Worm (Caenorhabditis elegans) whole organism, L4 larva: ENCODE data around the gene cnd-1.

Experiments used
- D1046.2 ChIP-seq: fragments of 200-800 bp; sonication (Bioruptor generic); IDR thresholded peaks from 2 replicates; pipeline ENCODE4 v1.3.6; 2022; ENCODE audit warnings: missing genetic modification characterization, missing compliant biosample characterization
- F10B5.3 ChIP-seq: sonication (generic microtip); optimal IDR thresholded peaks from 2 replicates; lab custom pipeline; 2016; ENCODE audit warnings: mild to moderate bottlenecking, missing genetic modification characterization, missing compliant biosample characterization
- F26F4.8 ChIP-seq: fragments of 200-800 bp; sonication (Bioruptor generic); conservative IDR thresholded peaks from 2 replicates; pipeline ENCODE4 v1.3.6; 2022; ENCODE audit warnings: missing genetic modification characterization, missing compliant biosample characterization
- F37D6.2 ChIP-seq: sonication (generic microtip); optimal IDR thresholded peaks from 2 replicates; lab custom pipeline; 2016; ENCODE audit warnings: mild to moderate bottlenecking, missing genetic modification characterization, missing compliant biosample characterization
- F44E2.7 ChIP-seq: fragments of 200-800 bp; sonication (Bioruptor generic); IDR thresholded peaks from 2 replicates; pipeline ENCODE4 v2.1.2; 2022; ENCODE audit warnings: missing genetic modification characterization, missing compliant biosample characterization
- R02D3.7 ChIP-seq: fragments of 150-350 bp; sonication (generic microtip); optimal IDR thresholded peaks from 3 replicates; lab custom pipeline; 2014; ENCODE audit warnings: missing biosample characterization, missing genetic modification characterization
- T20F7.1 ChIP-seq: fragments of 200-800 bp; sonication (Bioruptor generic); optimal IDR thresholded peaks from 2 replicates; lab custom pipeline; 2018; ENCODE audit warnings: mild to moderate bottlenecking, missing genetic modification characterization, missing compliant biosample characterization
- Y75B8A.6 ChIP-seq: fragments of 200-800 bp; sonication (Bioruptor generic); IDR thresholded peaks from 2 replicates; pipeline ENCODE4 v1.3.6; 2022; ENCODE audit warnings: missing genetic modification reagents, missing genetic modification characterization, missing compliant biosample characterization
- ZK546.5 ChIP-seq, 2 experiments: sonication (generic microtip); optimal IDR thresholded peaks; 2 replicates each; lab custom pipeline; 2017; ENCODE audit warnings: missing biosample characterization in 2 of 2, missing genetic modification characterization in 2 of 2
- aly-2 ChIP-seq: sonication (generic microtip); optimal IDR thresholded peaks from 2 replicates; lab custom pipeline; 2018; ENCODE audit warnings: missing biosample characterization, missing genetic modification characterization
- attf-4 ChIP-seq: sonication (generic microtip); optimal IDR thresholded peaks from 3 replicates; lab custom pipeline; 2017; ENCODE audit warnings: missing biosample characterization, missing genetic modification characterization
- ceh-20 ChIP-seq: fragments of 200-800 bp; sonication (Bioruptor generic); IDR thresholded peaks from 2 replicates; pipeline ENCODE4 v1.3.6; 2022; ENCODE audit warnings: missing genetic modification reagents, missing genetic modification characterization, missing compliant biosample characterization
- ceh-62 ChIP-seq: sonication (generic microtip); optimal IDR thresholded peaks from 2 replicates; lab custom pipeline; 2017; ENCODE audit warnings: missing biosample characterization, missing genetic modification characterization
- ces-1 ChIP-seq: fragments of 150-350 bp; sonication (generic microtip); optimal IDR thresholded peaks from 4 replicates; lab custom pipeline; 2014; ENCODE audit warnings: missing biosample characterization, missing genetic modification reagents, missing genetic modification characterization
- cey-2 ChIP-seq: sonication (generic microtip); optimal IDR thresholded peaks from 3 replicates; lab custom pipeline; 2017; ENCODE audit warnings: missing genetic modification characterization, mild to moderate bottlenecking, missing compliant biosample characterization, antibody characterized with exemption, borderline replicate concordance; ENCODE audit not compliant: insufficient read depth
- daf-16 ChIP-seq, 3 experiments: sonication (generic microtip); optimal IDR thresholded peaks; 2 replicates each; lab custom pipeline; 2016 to 2017; ENCODE audit warnings: missing genetic modification characterization in 3 of 3, missing genetic modification reagents in 3 of 3, mild to moderate bottlenecking in 2 of 3, missing compliant biosample characterization in 2 of 3, missing biosample characterization in 1 of 3, moderate library complexity in 1 of 3
- daf-19 ChIP-seq: fragments of 200-800 bp; sonication (Bioruptor generic); conservative IDR thresholded peaks from 2 replicates; pipeline ENCODE4 v1.3.6; 2022; ENCODE audit warnings: missing genetic modification characterization, missing compliant biosample characterization
- daf-8 ChIP-seq: fragments of 200-800 bp; sonication (Bioruptor generic); IDR thresholded peaks from 2 replicates; pipeline ENCODE4 v1.3.6; 2022; ENCODE audit warnings: missing genetic modification characterization, missing compliant biosample characterization
- dmd-9 ChIP-seq: fragments of 200-800 bp; sonication (Bioruptor generic); IDR thresholded peaks from 2 replicates; pipeline ENCODE4 v1.3.6; 2022; ENCODE audit warnings: missing genetic modification reagents, missing genetic modification characterization, missing compliant biosample characterization
- duxl-1 ChIP-seq: sonication (generic microtip); optimal IDR thresholded peaks from 2 replicates; lab custom pipeline; 2016; ENCODE audit warnings: mild to moderate bottlenecking, missing genetic modification characterization, moderate library complexity, missing compliant biosample characterization; ENCODE audit not compliant: poor library complexity
- egl-43 ChIP-seq: fragments of 200-800 bp; sonication (Bioruptor generic); IDR thresholded peaks from 2 replicates; pipeline ENCODE4 v1.3.6; 2022; ENCODE audit warnings: missing genetic modification reagents, missing genetic modification characterization, missing compliant biosample characterization
- fos-1 ChIP-seq: fragments of 150-350 bp; optimal IDR thresholded peaks from 2 replicates; lab custom pipeline; 2014; ENCODE audit warnings: missing biosample characterization, missing genetic modification characterization
- gei-8 ChIP-seq: fragments of 200-800 bp; sonication (Bioruptor generic); optimal IDR thresholded peaks from 2 replicates; lab custom pipeline; 2018; ENCODE audit warnings: mild to moderate bottlenecking, missing genetic modification characterization, missing compliant biosample characterization
- hlh-11 ChIP-seq: fragments of 200-800 bp; sonication (Bioruptor generic); optimal IDR thresholded peaks from 2 replicates; lab custom pipeline; 2018; ENCODE audit warnings: mild to moderate bottlenecking, missing genetic modification characterization, missing compliant biosample characterization
- hlh-30 ChIP-seq: sonication (generic microtip); optimal IDR thresholded peaks from 2 replicates; lab custom pipeline; 2017; ENCODE audit warnings: antibody characterized with exemption, mild to moderate bottlenecking, missing genetic modification characterization, missing compliant biosample characterization; ENCODE audit not compliant: insufficient read depth
- hmg-1.1 ChIP-seq: fragments of 200-800 bp; sonication (Bioruptor generic); IDR thresholded peaks from 2 replicates; pipeline ENCODE4 v1.3.6; 2022; ENCODE audit warnings: missing genetic modification reagents, missing genetic modification characterization, missing compliant biosample characterization
- jun-1 ChIP-seq: fragments of 150-350 bp; optimal IDR thresholded peaks from 2 replicates; lab custom pipeline; 2014; ENCODE audit warnings: missing biosample characterization, missing genetic modification reagents, missing genetic modification characterization
- lim-7 ChIP-seq: fragments of 200-800 bp; sonication (Bioruptor generic); IDR thresholded peaks from 2 replicates; pipeline ENCODE4 v1.3.6; 2022; ENCODE audit warnings: missing genetic modification characterization, missing compliant biosample characterization
- lin-29 ChIP-seq: fragments of 200-800 bp; sonication (Bioruptor generic); IDR thresholded peaks from 2 replicates; pipeline ENCODE4 v1.3.6; 2022; ENCODE audit warnings: missing genetic modification reagents, missing genetic modification characterization, missing compliant biosample characterization
- lir-3 ChIP-seq: sonication (generic microtip); optimal IDR thresholded peaks from 2 replicates; lab custom pipeline; 2016; ENCODE audit warnings: mild to moderate bottlenecking, missing genetic modification characterization, missing compliant biosample characterization
- mdt-29 ChIP-seq: fragments of 200-800 bp; sonication (Bioruptor generic); IDR thresholded peaks from 2 replicates; pipeline ENCODE4 v1.3.6; 2022; ENCODE audit warnings: missing genetic modification reagents, missing genetic modification characterization, missing compliant biosample characterization
- mes-2 ChIP-seq: sonication (generic microtip); optimal IDR thresholded peaks from 2 replicates; lab custom pipeline; 2016; ENCODE audit warnings: missing genotype, mild to moderate bottlenecking, missing genetic modification characterization, missing compliant biosample characterization; ENCODE audit not compliant: poor library complexity, severe bottlenecking
- mxl-2 ChIP-seq: fragments of 200-800 bp; sonication (Bioruptor generic); conservative IDR thresholded peaks from 2 replicates; pipeline ENCODE4 v1.3.6; 2022; ENCODE audit warnings: missing genetic modification reagents, missing genetic modification characterization, missing compliant biosample characterization
- nhr-102 ChIP-seq: sonication (generic microtip); optimal IDR thresholded peaks from 2 replicates; lab custom pipeline; 2016; ENCODE audit warnings: mild to moderate bottlenecking, missing genetic modification characterization, moderate library complexity, missing compliant biosample characterization
- nhr-111 ChIP-seq: fragments of 200-800 bp; sonication (Bioruptor generic); optimal IDR thresholded peaks from 2 replicates; lab custom pipeline; 2018; ENCODE audit warnings: mild to moderate bottlenecking, missing genetic modification characterization, missing compliant biosample characterization
- nhr-237 ChIP-seq: sonication (generic microtip); optimal IDR thresholded peaks from 2 replicates; lab custom pipeline; 2017; ENCODE audit warnings: missing biosample characterization, missing genetic modification characterization
- nhr-28 ChIP-seq: fragments of 150-350 bp; optimal IDR thresholded peaks from 2 replicates; lab custom pipeline; 2014; ENCODE audit warnings: missing biosample characterization, missing genetic modification characterization
- nhr-76 ChIP-seq: fragments of 150-350 bp; optimal IDR thresholded peaks from 2 replicates; lab custom pipeline; 2014; ENCODE audit warnings: missing biosample characterization, missing genetic modification characterization
- pha-4 ChIP-seq, 2 experiments: fragments of 150-350 bp in 1 of 2; fragments of 200-800 bp in 1 of 2; sonication (Bioruptor generic) in 1 of 2; IDR thresholded peaks in 1 of 2; optimal IDR thresholded peaks in 1 of 2; 2 replicates each; pipeline versions ENCODE4 v1.3.6 to Lab custom; 2014 to 2022; ENCODE audit warnings: missing genetic modification characterization in 2 of 2, missing genetic modification reagents in 2 of 2, missing biosample characterization in 1 of 2, missing compliant biosample characterization in 1 of 2
- set-16 ChIP-seq: fragments of 200-800 bp; sonication (Bioruptor generic); IDR thresholded peaks from 2 replicates; pipeline ENCODE4 v1.3.6; 2022; ENCODE audit warnings: missing genetic modification reagents, missing genetic modification characterization, missing compliant biosample characterization
- snpc-4 ChIP-seq: fragments of 150-350 bp; optimal IDR thresholded peaks from 2 replicates; lab custom pipeline; 2014; ENCODE audit warnings: missing biosample characterization, missing genetic modification characterization
- spr-1 ChIP-seq: sonication (generic microtip); optimal IDR thresholded peaks from 2 replicates; lab custom pipeline; 2016; ENCODE audit warnings: mild to moderate bottlenecking, missing genetic modification characterization, missing compliant biosample characterization
- tag-97 ChIP-seq: fragments of 200-800 bp; sonication (Bioruptor generic); IDR thresholded peaks from 2 replicates; pipeline ENCODE4 v1.3.6; 2022; ENCODE audit warnings: missing genetic modification characterization, missing compliant biosample characterization
- tra-1 ChIP-seq: fragments of 200-800 bp; sonication (Bioruptor generic); IDR thresholded peaks from 2 replicates; pipeline ENCODE4 v1.3.6; 2022; ENCODE audit warnings: missing genetic modification reagents, missing genetic modification characterization, missing compliant biosample characterization
- unc-39 ChIP-seq: sonication (generic microtip); optimal IDR thresholded peaks from 2 replicates; lab custom pipeline; 2017; ENCODE audit warnings: missing biosample characterization, missing genetic modification characterization
- vab-7 ChIP-seq: fragments of 200-800 bp; sonication (Bioruptor generic); IDR thresholded peaks from 2 replicates; pipeline ENCODE4 v1.3.6; 2022; ENCODE audit warnings: missing genetic modification reagents, missing genetic modification characterization, missing compliant biosample characterization
- zfp-2 ChIP-seq: sonication (generic microtip); optimal IDR thresholded peaks from 2 replicates; lab custom pipeline; 2016; ENCODE audit warnings: mild to moderate bottlenecking, missing genetic modification characterization, missing compliant biosample characterization
- ztf-7 ChIP-seq: fragments of 150-350 bp; optimal IDR thresholded peaks from 2 replicates; lab custom pipeline; 2014; ENCODE audit warnings: missing biosample characterization, missing genetic modification characterization

The cnd-1 gene

ce11 chrIII:5202641-5203040, 41.8 kb downstream of the cnd-1 start (continued):
- peak; percentile 25 for TF ChIP-seq ztf-7 (tag; lab: Kevin White, UChicago)
- TF ChIP-seq mxl-2 (GFP tag; lab: Robert Waterston, UW), result no peak
- peak; percentile 100 for TF ChIP-seq nhr-28 (tag; lab: Kevin White, UChicago)
- TF ChIP-seq ceh-62 (tag; lab: Kevin White, UChicago), result no peak
- TF ChIP-seq attf-4 (tag; lab: Kevin White, UChicago), result no peak
- peak; percentile 83 for TF ChIP-seq hlh-11 (tag; lab: Kevin White, UChicago)
- TF ChIP-seq cey-2 (tag; lab: Kevin White, UChicago), result no peak
- TF ChIP-seq hmg-1.1 (GFP tag; lab: Robert Waterston, UW), result 0 out of 2 replicates have a peak, but pooled peaks have one; percentile 38
- TF ChIP-seq D1046.2, result no peak
- no peak for TF ChIP-seq fos-1 (tag; lab: Kevin White, UChicago)
- no peak for TF ChIP-seq snpc-4 (tag; lab: Kevin White, UChicago)
- TF ChIP-seq nhr-102 (tag; lab: Kevin White, UChicago), result peak; percentile 71
- TF ChIP-seq nhr-76 (tag; lab: Kevin White, UChicago), result no peak
- TF ChIP-seq set-16 (GFP tag; lab: Robert Waterston, UW), result no peak
- 0 out of 2 replicates have a peak, but pooled peaks have one; percentile 18 for TF ChIP-seq pha-4 (GFP tag; IDR thresholded peaks at IDR 0.05; lab: Robert Waterston, UW)
- TF ChIP-seq pha-4 (tag; optimal IDR thresholded peaks at IDR 0.05; lab: Kevin White, UChicago), result no peak
- TF ChIP-seq mes-2, result peak; percentile 35
- no peak for TF ChIP-seq aly-2 (tag; lab: Kevin White, UChicago)
- TF ChIP-seq, all 104 proteins: peak for 28

ce11 chrIII:5201267-5201666, 43.2 kb downstream of the cnd-1 start:
- TF ChIP-seq egl-43, result no peak
- TF ChIP-seq F44E2.7 (GFP tag; lab: Robert Waterston, UW), result no peak
- no peak for TF ChIP-seq dmd-9 (GFP tag; lab: Robert Waterston, UW)
- TF ChIP-seq D1046.2, result no peak
- peak; percentile 99 for TF ChIP-seq nhr-28 (tag; lab: Kevin White, UChicago)
- TF ChIP-seq tag-97, result no peak
- TF ChIP-seq hmg-1.1 (GFP tag; lab: Robert Waterston, UW), result no peak
- no peak for TF ChIP-seq vab-7 (GFP tag; lab: Robert Waterston, UW)
- no peak for TF ChIP-seq lim-7 (GFP tag; lab: Robert Waterston, UW)
- TF ChIP-seq daf-16 (GFP tag; optimal IDR thresholded peaks at IDR 0.05; lab: Kevin White, UChicago), result peak in 1 of 2 experiments; percentile 26
- TF ChIP-seq daf-16 (tag; optimal IDR thresholded peaks at IDR 0.05; lab: Kevin White, UChicago), result peak; percentile 94
- TF ChIP-seq unc-39, result no peak
- no peak for TF ChIP-seq Y75B8A.6 (GFP tag; lab: Robert Waterston, UW)
- TF ChIP-seq F26F4.8 (GFP tag; lab: Robert Waterston, UW), result no peak
- no peak for TF ChIP-seq gei-8 (GFP tag; lab: Kevin White, UChicago)
- no peak for TF ChIP-seq ceh-20
- no peak for TF ChIP-seq R02D3.7
- TF ChIP-seq cey-2 (tag; lab: Kevin White, UChicago), result peak; percentile 12
- TF ChIP-seq snpc-4 (tag; lab: Kevin White, UChicago), result no peak
- no peak for TF ChIP-seq F37D6.2
- TF ChIP-seq zfp-2 (tag; lab: Kevin White, UChicago), result no peak
- no peak for TF ChIP-seq ZK546.5 (tag; optimal IDR thresholded peaks at IDR 0.05; lab: Kevin White, UChicago)
- TF ChIP-seq lin-29 (GFP tag; lab: Robert Waterston, UW), result no peak
- no peak for TF ChIP-seq mdt-29 (GFP tag; lab: Robert Waterston, UW)
- TF ChIP-seq nhr-111, result no peak
- no peak for TF ChIP-seq nhr-237 (tag; lab: Kevin White, UChicago)
- TF ChIP-seq daf-8, result no peak
- no peak for TF ChIP-seq jun-1 (tag; lab: Kevin White, UChicago)
- TF ChIP-seq tra-1, result peak; percentile 88
- no peak for TF ChIP-seq daf-19
- no peak for TF ChIP-seq ces-1
- TF ChIP-seq T20F7.1 (GFP tag; lab: Kevin White, UChicago), result peak; percentile 58
- peak; percentile 62 for TF ChIP-seq hlh-30
- TF ChIP-seq lir-3 (tag; lab: Kevin White, UChicago), result no peak
- TF ChIP-seq duxl-1 (tag; lab: Kevin White, UChicago), result no peak
- TF ChIP-seq spr-1 (tag; lab: Kevin White, UChicago), result no peak
- no peak for TF ChIP-seq F10B5.3
